Fruit fly (Drosophila melanogaster) S2 (cell line): ENCODE measurements around the gene Sur.

Experiments used
- CG8478 ChIP-seq: fragments of >200 bp; optimal IDR thresholded peaks from 2 replicates; lab custom pipeline; 2018
- CTCF ChIP-seq, 2 experiments: fragments of >200 bp; optimal IDR thresholded peaks; 2 replicates each; lab custom pipeline; 2018

The Sur gene

DNA sequence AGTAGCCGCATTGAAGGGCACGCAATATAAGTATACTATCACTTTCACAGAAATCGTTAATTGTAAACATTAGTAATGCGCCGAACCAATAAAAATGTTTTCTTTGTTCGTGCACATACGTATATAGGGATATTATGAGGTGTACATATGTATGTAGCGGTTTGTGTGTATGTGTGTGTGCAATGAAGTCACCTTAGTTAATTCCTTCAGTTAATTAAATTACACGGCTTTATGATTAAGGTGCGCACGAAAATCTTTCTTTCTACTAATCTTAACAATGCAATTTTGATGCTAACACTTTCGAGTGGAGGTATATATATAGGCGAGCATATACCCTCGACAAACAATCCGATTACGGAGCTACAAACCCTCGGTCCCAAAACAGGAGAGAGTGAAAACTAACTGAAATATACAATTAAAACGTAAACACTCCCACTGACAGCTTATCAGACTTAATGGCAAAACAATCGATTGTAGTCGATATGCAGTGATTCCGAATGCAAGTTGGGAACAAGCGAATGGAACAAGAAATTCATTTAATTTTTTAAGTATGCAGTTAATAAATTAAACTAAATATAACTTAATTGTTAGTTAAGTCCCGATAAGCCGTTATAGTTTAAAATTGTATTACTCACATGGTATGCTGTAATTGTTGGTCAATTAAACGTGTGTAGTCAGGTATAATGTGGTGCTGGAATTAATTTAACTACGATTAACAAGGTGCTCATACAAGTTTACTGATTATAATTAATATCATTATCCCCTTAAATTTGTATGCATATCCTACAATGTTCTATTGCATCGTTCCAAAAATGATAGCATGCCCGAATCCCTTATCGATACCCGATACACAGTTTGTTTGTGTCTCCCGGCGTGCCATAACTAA, 21.8 kb upstream of the Sur start, which contains the start of the genes Npc1a and Prosalpha6:
TSS of gene Npc1a (minus strand) at position 716 of the 886 bp plus-strand sequence.
TSS of gene Prosalpha6 (plus strand) at position 851 of the 886 bp plus-strand sequence.
- TF ChIP-seq CG8478 (lab: Kevin White, UChicago) (no peak), CTCF (optimal IDR thresholded peaks at IDR 0.05; lab: Kevin White, UChicago) (no peak)

DNA sequence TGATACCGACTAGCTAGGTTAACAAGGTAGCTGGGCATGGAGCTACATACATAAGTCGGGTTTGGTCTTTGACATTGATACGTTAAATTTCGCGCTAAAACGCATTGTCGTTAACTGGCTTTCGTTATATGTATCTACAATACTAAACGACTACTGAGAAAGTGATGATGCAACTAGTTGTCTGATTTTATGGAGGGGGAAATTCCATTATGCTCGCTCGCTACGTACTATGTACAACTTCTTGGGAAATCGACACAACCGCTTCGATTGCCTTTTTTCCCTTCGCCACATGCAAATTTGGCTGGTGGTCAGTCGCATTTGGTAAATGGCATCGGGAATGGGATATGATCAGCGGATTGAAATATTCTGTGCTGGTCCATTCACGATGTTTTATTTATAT, 21.1 kb upstream of the Sur start:
- TF ChIP-seq CTCF (optimal IDR thresholded peaks at IDR 0.05; lab: Kevin White, UChicago) = no peak
- TF ChIP-seq CG8478 (lab: Kevin White, UChicago) = no peak

DNA sequence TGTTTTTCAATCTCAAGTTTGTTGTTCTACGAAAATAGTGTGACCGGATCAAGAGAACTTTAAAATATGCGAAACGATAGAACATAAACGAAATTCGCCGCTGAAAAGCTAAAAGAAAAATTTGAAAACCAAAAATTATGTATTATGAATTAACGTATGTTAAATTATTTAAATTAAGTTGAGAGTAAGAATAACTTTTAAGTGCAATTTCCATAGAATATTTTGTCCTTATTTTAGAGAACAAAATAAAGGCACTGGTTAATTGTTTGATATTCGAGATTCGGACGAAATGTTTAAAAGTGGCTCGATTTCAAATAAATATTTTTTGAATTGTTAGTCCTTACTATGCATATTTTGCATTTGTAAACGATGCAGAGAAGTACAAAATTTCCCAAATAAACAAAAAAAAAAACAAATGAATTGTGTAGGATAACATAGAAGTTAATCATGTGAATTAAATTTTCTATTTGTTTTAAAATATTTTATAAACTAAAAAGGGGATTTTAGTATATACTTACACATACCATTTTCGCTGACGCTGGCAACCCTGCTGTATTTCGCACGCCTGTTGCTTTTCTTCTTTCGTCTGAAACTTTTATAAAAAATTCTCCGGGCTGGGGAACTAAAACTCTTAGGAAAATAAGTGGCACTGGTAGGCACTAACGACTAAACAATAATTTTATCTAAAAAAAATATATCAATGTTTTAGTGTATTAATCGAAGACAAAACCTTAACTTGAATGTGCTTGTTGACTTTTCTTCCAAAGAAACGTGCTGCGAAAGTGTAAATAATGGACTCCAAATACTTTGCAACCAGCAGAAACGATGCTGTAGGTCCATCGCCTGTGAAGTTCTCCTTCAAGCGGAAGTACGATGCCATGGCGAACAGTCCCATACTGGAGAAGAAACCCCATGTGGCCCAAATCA, 12.0 kb upstream of the Sur start, which contains the start of the genes CG5727 and ath:
TSS of gene CG5727 (minus strand) at position 51 of the 927 bp plus-strand sequence.
TSS of gene ath (plus strand) at position 513 of the 927 bp plus-strand sequence.
- TF ChIP-seq CG8478 (lab: Kevin White, UChicago) = no peak
- TF ChIP-seq CTCF (optimal IDR thresholded peaks at IDR 0.05; lab: Kevin White, UChicago) = no peak

DNA sequence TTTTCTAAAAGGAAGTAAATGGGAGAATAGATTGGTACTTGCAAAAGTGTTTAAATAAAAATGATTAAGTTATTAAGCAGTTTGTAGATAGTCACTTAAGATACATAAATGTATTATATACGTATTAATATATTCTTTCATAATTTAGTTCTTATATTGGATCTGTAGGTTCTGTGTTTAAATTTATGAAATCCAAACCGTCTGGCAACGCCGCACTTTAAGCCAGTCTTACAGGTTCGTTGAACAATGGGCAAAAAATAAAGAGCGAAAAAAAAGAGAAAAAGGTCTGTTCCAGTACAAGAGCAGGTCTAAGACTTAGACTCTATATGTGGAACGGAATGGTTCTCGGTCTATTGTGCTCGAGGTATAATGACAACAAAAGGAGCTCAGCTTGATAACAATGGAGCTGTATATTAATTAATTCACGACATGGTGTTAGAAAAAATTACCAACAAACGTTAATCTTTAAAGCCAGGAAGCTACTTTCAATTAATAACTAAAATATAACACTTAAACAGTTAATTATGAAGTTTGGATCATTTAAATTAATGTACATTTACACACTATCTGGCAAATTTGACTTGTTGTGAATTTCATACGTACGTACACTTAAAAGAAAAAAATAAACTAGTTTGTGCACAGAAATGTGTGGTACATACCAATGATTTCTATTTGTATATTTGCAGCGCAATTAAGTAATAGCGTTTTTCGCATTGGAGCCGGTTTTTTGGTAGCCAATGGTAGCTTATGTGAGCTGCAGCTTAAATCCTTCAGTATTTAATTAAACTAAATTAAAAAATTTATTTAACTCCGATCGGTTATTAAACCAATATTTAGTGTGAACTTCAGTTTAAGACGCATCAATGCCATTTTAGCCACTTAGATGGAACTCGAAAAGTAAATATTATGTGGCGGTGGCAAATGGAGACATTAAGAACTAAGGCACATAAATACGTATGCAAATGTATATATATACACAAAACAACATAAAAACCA, 10.2 kb upstream of the Sur start, which contains the start of gene CG5731:
TSS of gene CG5731 (minus strand) at position 946 of the 996 bp plus-strand sequence.
- no peak for TF ChIP-seq CG8478 (lab: Kevin White, UChicago)
- TF ChIP-seq CTCF (optimal IDR thresholded peaks at IDR 0.05; lab: Kevin White, UChicago) = no peak

DNA sequence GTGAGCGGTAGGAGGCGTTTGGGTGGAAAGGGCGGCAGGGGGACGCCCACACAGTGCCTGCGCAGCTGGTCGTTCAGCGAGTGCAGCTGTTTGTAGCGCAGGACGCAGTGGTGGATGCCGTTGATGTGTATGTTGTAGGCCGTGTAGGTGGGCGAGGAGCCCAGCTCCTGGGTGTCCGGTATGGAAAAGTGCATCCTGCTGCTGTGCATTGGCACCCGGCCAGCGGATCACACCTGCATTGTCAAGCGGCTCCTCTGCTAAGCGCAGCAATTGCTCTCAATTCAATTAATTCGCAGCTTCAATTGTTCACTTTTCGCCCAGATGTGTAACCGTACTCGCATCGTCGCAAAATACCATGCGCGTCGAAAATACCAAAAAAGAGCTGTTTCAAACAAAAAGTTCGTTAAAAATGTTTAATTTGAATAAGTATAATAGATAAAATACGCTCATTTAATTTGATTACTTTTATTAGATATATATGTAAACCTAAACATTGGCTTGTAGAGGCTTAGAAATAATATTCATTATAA, 7.8 kb upstream of the Sur start, which contains the start of gene Snx17:
TSS of gene Snx17 (minus strand) at position 329 of the 530 bp plus-strand sequence.
- TF ChIP-seq CTCF (optimal IDR thresholded peaks at IDR 0.05; lab: Kevin White, UChicago) (no peak), CG8478 (lab: Kevin White, UChicago) (no peak)

DNA sequence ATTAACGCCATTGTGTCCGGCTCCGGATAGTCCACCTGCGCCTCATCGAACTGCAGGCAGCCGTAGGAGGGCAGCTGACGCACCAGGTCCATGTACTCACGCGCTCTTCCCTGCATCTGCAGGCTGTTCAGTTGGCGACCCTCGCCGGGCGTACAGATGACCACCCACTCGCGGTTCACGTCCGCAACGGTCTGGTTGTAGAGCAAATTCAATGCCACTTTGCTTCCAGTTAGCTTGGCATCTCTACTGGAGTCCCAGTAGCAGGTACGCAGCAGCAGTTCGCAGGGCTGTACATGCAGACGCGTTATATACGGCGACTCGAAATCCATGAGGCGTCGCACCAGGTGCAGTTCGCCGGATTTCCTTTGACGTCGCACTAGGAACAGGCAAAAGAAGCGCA, 7.0 kb upstream of the Sur start:
- no peak for TF ChIP-seq CTCF (optimal IDR thresholded peaks at IDR 0.05; lab: Kevin White, UChicago)
- no peak for TF ChIP-seq CG8478 (lab: Kevin White, UChicago)

DNA sequence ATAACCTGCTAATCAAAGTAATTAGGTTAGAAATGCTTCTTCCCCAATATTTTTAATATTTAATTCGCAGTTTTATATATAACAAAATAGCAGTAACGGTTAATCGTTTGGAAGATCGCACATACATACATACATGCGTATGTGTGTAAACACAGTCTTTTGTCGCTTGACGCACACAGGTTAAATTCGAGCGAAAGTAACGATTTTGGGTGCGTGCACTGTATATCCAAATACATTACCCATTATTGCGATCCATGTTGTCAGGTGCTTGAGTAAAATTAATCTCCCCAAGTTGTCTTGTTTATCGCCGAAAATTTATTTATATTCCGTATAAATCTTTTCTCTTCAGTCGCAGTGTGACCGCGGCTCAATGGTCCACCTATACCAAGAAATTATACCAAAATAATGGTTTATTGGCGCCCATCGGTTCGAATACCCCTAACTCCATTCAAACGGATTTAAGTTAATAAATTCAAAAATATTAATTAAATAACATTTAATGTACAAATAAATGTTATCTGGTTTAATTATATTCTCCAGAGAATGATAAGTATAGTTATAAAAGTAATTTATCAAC, 5.1 kb upstream of the Sur start, which contains the start of gene CG34159:
TSS of gene CG34159 (minus strand) at position 385 of the 577 bp plus-strand sequence.
- TF ChIP-seq CG8478 (lab: Kevin White, UChicago) (no peak), CTCF (optimal IDR thresholded peaks at IDR 0.05; lab: Kevin White, UChicago) (no peak)

DNA sequence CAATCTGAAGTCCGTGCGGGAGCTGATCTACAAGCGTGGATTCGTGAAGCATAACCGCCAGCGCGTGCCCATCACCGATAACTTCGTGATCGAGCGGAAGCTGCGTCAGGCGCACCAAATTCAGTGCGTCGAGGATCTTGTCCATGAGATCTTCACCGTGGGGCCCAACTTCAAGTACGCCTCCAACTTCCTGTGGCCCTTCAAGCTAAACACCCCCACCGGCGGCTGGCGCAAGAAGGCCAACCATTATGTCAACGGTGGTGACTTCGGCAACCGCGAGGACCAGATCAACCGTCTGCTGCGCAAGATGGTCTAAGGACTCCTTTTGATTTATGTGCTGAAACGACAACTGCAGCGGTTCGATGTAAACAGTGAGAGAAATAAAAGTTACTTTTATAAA, 2.8 kb upstream of the Sur start:
- TF ChIP-seq CTCF (optimal IDR thresholded peaks at IDR 0.05; lab: Kevin White, UChicago) (no peak), CG8478 (lab: Kevin White, UChicago) (no peak)

DNA sequence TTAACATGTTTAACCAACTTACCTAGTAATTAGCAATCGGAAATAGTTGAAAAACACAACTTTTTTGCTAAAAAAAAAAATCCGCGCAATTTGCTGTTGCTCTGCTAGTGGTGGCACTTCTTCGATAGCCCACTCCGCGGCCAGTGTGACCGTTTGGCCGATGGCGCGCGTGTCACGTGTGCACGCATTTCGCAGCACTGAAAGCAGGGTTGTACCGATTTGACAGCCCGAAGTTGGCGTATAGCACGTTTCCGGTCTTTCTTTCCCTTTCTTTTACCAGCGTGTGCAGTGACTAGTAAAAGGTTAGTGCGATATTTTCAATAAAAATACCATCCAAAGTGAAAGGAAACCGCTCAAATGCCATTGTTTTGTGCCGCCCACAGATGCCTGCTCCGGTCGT, 1.9 kb upstream of the Sur start, which contains the start of the genes Ripalpha and RpL7:
TSS of gene Ripalpha (minus strand) at position 128 of the 400 bp plus-strand sequence.
TSS of gene RpL7 (plus strand) at position 158 of the 400 bp plus-strand sequence.
- TF ChIP-seq CG8478 (lab: Kevin White, UChicago) (no peak), CTCF (optimal IDR thresholded peaks at IDR 0.05; lab: Kevin White, UChicago) (peak; percentile 34 to 52)

DNA sequence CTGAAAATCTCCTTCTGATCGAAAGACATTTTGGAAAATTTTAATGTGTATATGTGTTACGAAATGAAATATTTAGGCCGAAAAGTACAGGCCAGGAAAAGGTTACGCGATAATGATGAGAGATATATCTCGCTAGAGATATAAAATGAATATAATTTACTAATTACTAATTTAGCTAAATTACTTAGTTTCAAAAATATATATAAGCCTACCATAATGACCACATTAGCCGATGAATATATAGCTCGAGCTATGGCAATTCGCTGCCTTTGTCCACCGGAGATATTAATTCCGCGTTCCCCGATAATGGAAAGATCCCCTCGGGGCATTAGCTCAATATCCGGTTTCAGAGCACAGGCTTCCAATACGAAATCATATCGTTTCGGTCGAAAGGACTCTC, 7.5 kb downstream of the Sur start, which contains the start of gene Fum4:
TSS of gene Fum4 (minus strand) at position 101 of the 400 bp plus-strand sequence.
- TF ChIP-seq CG8478 (lab: Kevin White, UChicago) (no peak), CTCF (optimal IDR thresholded peaks at IDR 0.05; lab: Kevin White, UChicago) (no peak)

DNA sequence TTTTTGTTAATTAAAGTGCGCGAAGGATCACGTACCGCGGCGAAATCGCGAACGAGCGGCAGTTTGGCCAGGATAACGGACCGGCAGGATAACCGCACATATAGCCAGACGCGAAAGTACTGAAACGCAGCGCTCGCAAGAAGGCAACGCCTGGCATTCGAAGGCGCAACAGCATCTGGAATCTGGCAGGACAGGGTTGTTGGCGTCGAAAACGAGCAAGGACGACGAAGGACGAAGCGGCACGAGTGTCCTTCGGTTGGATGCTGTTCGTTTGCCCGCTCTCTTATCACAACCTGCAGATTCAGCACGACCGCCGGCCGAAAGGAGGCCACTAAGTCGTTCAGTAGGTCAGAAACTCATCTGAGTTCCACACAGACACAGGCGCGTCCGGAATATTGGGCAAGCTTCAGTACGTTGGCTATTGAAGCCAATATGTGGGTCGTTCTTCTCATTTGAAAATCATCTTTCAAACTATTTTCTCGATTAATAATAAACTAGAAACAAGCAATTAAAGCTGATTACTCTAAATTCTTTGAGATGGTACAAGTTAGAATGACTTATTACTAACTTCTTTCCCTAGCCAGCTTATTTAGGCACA, 18.6 kb downstream of the Sur start, which contains the start of gene CG44153:
TSS of gene CG44153 (minus strand) at position 75 of the 598 bp plus-strand sequence.
- TF ChIP-seq CG8478 (lab: Kevin White, UChicago) (no peak), CTCF (optimal IDR thresholded peaks at IDR 0.05; lab: Kevin White, UChicago) (no peak)

DNA sequence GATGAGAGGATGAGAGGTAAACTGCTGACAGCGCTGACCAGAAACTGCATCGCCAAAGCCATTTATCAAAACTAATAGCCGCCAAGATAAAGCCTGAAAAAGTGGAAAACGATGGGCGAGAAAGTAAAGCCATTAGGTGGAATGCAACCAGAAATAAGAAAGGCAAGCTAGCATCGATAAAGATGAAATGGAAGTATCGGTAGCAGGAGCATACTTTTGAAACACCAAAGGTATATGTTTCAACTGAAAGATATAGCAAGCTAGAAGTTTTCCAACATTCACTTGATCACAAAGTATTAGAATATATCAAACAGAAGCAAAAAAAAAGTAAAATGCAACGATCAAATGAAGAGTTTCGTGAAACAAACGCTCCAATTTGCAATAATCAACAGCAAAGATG, 26.5 kb downstream of the Sur start, which contains the start of gene CG13137:
TSS of gene CG13137 (plus strand) at position 301 of the 400 bp plus-strand sequence.
- no peak for TF ChIP-seq CG8478 (lab: Kevin White, UChicago)
- no peak for TF ChIP-seq CTCF (optimal IDR thresholded peaks at IDR 0.05; lab: Kevin White, UChicago)
